Fruit fly (Drosophila melanogaster) whole organism, wandering third instar larva: Measurements from ENCODE around the gene Acp26Aa.

Source experiments
- Abd-B ChIP-seq: fragments of >200 bp; optimal IDR thresholded peaks from 2 replicates; lab custom pipeline; 2017; ENCODE audit warnings: missing biosample characterization, missing genetic modification characterization
- CG32264 ChIP-seq: fragments of 200-800 bp; sonication (Bioruptor generic); optimal IDR thresholded peaks from 2 replicates; lab custom pipeline; 2016; ENCODE audit warnings: missing biosample characterization, missing genetic modification characterization
- CG9705 ChIP-seq: fragments of 200-800 bp; sonication (Bioruptor generic); optimal IDR thresholded peaks from 2 replicates; lab custom pipeline; 2018; ENCODE audit warnings: missing biosample characterization, mild to moderate bottlenecking, missing genetic modification characterization
- CrebA ChIP-seq: fragments of 200-800 bp; sonication (Bioruptor generic); optimal IDR thresholded peaks from 2 replicates; lab custom pipeline; 2016; ENCODE audit warnings: missing biosample characterization, mild to moderate bottlenecking, missing genetic modification characterization, borderline replicate concordance
- Dif ChIP-seq: fragments of 200-275, 200-300 bp; sonication (Bioruptor generic); optimal IDR thresholded peaks from 2 replicates; lab custom pipeline; 2018; ENCODE audit warnings: missing biosample characterization, missing genetic modification characterization; ENCODE audit not compliant: partially characterized antibody
- GATAd ChIP-seq: sonication (Bioruptor generic); optimal IDR thresholded peaks from 2 replicates; lab custom pipeline; 2016; ENCODE audit warnings: missing biosample characterization, missing genetic modification characterization
- HLH106 ChIP-seq: fragments of 200-800 bp; optimal IDR thresholded peaks from 3 replicates; lab custom pipeline; 2019; ENCODE audit warnings: missing biosample characterization, mild to moderate bottlenecking, missing genetic modification characterization, moderate library complexity
- Hnf4 ChIP-seq: fragments of 200-800 bp; sonication (Bioruptor generic); optimal IDR thresholded peaks from 2 replicates; lab custom pipeline; 2016; ENCODE audit warnings: missing biosample characterization, mild to moderate bottlenecking, missing genetic modification characterization
- Hr78 ChIP-seq: fragments of >200 bp; optimal IDR thresholded peaks from 2 replicates; lab custom pipeline; 2017; ENCODE audit warnings: missing biosample characterization, missing genetic modification characterization
- Hr83 ChIP-seq: fragments of 200-300 bp; sonication (Bioruptor generic); optimal IDR thresholded peaks from 2 replicates; lab custom pipeline; 2016; ENCODE audit warnings: missing biosample characterization, mild to moderate bottlenecking, missing genetic modification characterization, moderate library complexity; ENCODE audit not compliant: poor library complexity, severe bottlenecking
- Mio ChIP-seq: sonication (Bioruptor generic); optimal IDR thresholded peaks from 2 replicates; lab custom pipeline; 2016; ENCODE audit warnings: missing biosample characterization, missing genetic modification characterization
- Myc ChIP-seq: fragments of >200 bp; optimal IDR thresholded peaks from 2 replicates; lab custom pipeline; 2017
- N ChIP-seq: fragments of >200 bp; optimal IDR thresholded peaks from 2 replicates; lab custom pipeline; 2018; ENCODE audit warnings: missing biosample characterization, missing external identifiers, missing genetic modification characterization
- OdsH ChIP-seq: fragments of 200-800 bp; sonication (Bioruptor generic); optimal IDR thresholded peaks from 2 replicates; lab custom pipeline; 2016; ENCODE audit warnings: missing biosample characterization, mild to moderate bottlenecking, missing genetic modification characterization
- Rel ChIP-seq, 2 experiments: fragments of 200-800 bp; sonication (Bioruptor generic) in 1 of 2; optimal IDR thresholded peaks; 2 replicates in 1 of 2; 3 replicates in 1 of 2; lab custom pipeline; 2016 to 2019; ENCODE audit warnings: mild to moderate bottlenecking in 2 of 2, missing biosample characterization in 2 of 2, missing genetic modification characterization in 2 of 2, moderate library complexity in 1 of 2
- Sp1 ChIP-seq: fragments of 200-800 bp; sonication (Bioruptor generic); optimal IDR thresholded peaks from 3 replicates; lab custom pipeline; 2019; ENCODE audit warnings: missing biosample characterization, mild to moderate bottlenecking, missing genetic modification characterization, moderate library complexity
- Vsx2 ChIP-seq: fragments of 200-300, 225-300 bp; sonication (Bioruptor generic); optimal IDR thresholded peaks from 2 replicates; lab custom pipeline; 2018; ENCODE audit warnings: missing biosample characterization, missing genetic modification characterization; ENCODE audit not compliant: partially characterized antibody
- br ChIP-seq: fragments of 200-800 bp; sonication (Bioruptor generic); optimal IDR thresholded peaks from 2 replicates; lab custom pipeline; 2016; ENCODE audit warnings: missing biosample characterization, missing genetic modification characterization
- brk ChIP-seq: fragments of 200-800 bp; sonication (Bioruptor generic); optimal IDR thresholded peaks from 2 replicates; lab custom pipeline; 2016; ENCODE audit warnings: missing biosample characterization, mild to moderate bottlenecking, missing genetic modification characterization
- dl ChIP-seq, 2 experiments: fragments of 175-275, 200-275 bp in 1 of 2; fragments of 200-275 bp in 1 of 2; sonication (Bioruptor generic); optimal IDR thresholded peaks; lab custom pipeline; 2018; ENCODE audit warnings: mild to moderate bottlenecking in 2 of 2, missing biosample characterization in 2 of 2, missing genetic modification characterization in 2 of 2, moderate library complexity in 2 of 2; ENCODE audit not compliant: partially characterized antibody in 2 of 2, insufficient read depth in 1 of 2
- dmrt93B ChIP-seq: fragments of 200-800 bp; sonication (Bioruptor generic); optimal IDR thresholded peaks from 2 replicates; lab custom pipeline; 2018; ENCODE audit warnings: missing biosample characterization, mild to moderate bottlenecking, missing genetic modification characterization
- dsf ChIP-seq: sonication (Bioruptor generic); optimal IDR thresholded peaks from 2 replicates; lab custom pipeline; 2016; ENCODE audit warnings: missing biosample characterization, missing genetic modification characterization, borderline replicate concordance
- ey ChIP-seq: fragments of 200-800 bp; sonication (Bioruptor generic); optimal IDR thresholded peaks from 2 replicates; lab custom pipeline; 2016; ENCODE audit warnings: missing biosample characterization, missing genetic modification characterization
- foxo ChIP-seq, 2 experiments: fragments of 200-800 bp; sonication (Bioruptor generic); optimal IDR thresholded peaks; 2 replicates in 1 of 2; 3 replicates in 1 of 2; lab custom pipeline; 2016 to 2017; ENCODE audit warnings: missing biosample characterization in 2 of 2, missing genetic modification characterization in 2 of 2
- fru ChIP-seq: fragments of 200-800 bp; sonication (Bioruptor generic); optimal IDR thresholded peaks from 3 replicates; lab custom pipeline; 2016; ENCODE audit warnings: missing biosample characterization, mild to moderate bottlenecking, missing genetic modification characterization
- h ChIP-seq: fragments of 200-800 bp; sonication (Bioruptor generic); optimal IDR thresholded peaks from 3 replicates; lab custom pipeline; 2016; ENCODE audit warnings: missing biosample characterization, mild to moderate bottlenecking, missing genetic modification characterization
- lola ChIP-seq: fragments of >200 bp; optimal IDR thresholded peaks from 2 replicates; lab custom pipeline; 2017; ENCODE audit warnings: missing biosample characterization, missing genetic modification characterization
- psq ChIP-seq: fragments of 200-800 bp; sonication (Bioruptor generic); optimal IDR thresholded peaks from 3 replicates; lab custom pipeline; 2017; ENCODE audit warnings: missing biosample characterization, mild to moderate bottlenecking, missing genetic modification characterization, moderate library complexity
- sage ChIP-seq: fragments of 200-800 bp; sonication (Bioruptor generic); optimal IDR thresholded peaks from 2 replicates; lab custom pipeline; 2016; ENCODE audit warnings: missing biosample characterization, mild to moderate bottlenecking, missing genetic modification characterization
- sv ChIP-seq: fragments of 200-800 bp; sonication (Bioruptor generic); optimal IDR thresholded peaks from 3 replicates; lab custom pipeline; 2016; ENCODE audit warnings: missing biosample characterization, missing genetic modification characterization
- usp ChIP-seq: fragments of >200 bp; optimal IDR thresholded peaks from 2 replicates; lab custom pipeline; 2017; ENCODE audit warnings: missing biosample characterization, missing genetic modification characterization
- woc ChIP-seq: sonication (Bioruptor generic); optimal IDR thresholded peaks from 2 replicates; lab custom pipeline; 2016; ENCODE audit warnings: missing biosample characterization, mild to moderate bottlenecking, missing genetic modification characterization

Gene Acp26Aa

dm6 chr2L:5894533-5894932 lies 837 bp upstream of the Acp26Aa start:
- TF ChIP-seq Hr83 (GFP tag; lab: Kevin White, UChicago): no peak
- TF ChIP-seq Abd-B (GFP tag; lab: Kevin White, UChicago): no peak
- TF ChIP-seq OdsH: no peak
- no peak for TF ChIP-seq N (GFP tag; lab: Kevin White, UChicago)
- TF ChIP-seq GATAd: no peak
- TF ChIP-seq sage (GFP tag; lab: Kevin White, UChicago): no peak
- no peak for TF ChIP-seq ey (GFP tag; lab: Kevin White, UChicago)
- no peak for TF ChIP-seq dl (GFP tag; optimal IDR thresholded peaks at IDR 0.05; lab: Kevin White, UChicago; ENCODE audit: insufficient read depth in 1 of 2, partially characterized antibody in 2 of 2)
- TF ChIP-seq Myc: no peak
- TF ChIP-seq CG9705 (GFP tag; lab: Kevin White, UChicago): no peak
- TF ChIP-seq brk (GFP tag; lab: Kevin White, UChicago): no peak
- TF ChIP-seq foxo (GFP tag; optimal IDR thresholded peaks at IDR 0.05; lab: Kevin White, UChicago): no peak
- no peak for TF ChIP-seq Hr78
- no peak for TF ChIP-seq Dif (GFP tag; lab: Kevin White, UChicago)
- no peak for TF ChIP-seq lola (GFP tag; lab: Kevin White, UChicago)
- no peak for TF ChIP-seq psq (GFP tag; lab: Kevin White, UChicago)
- no peak for TF ChIP-seq sv (GFP tag; lab: Kevin White, UChicago)
- TF ChIP-seq dmrt93B: no peak
- TF ChIP-seq woc: no peak

DNA sequence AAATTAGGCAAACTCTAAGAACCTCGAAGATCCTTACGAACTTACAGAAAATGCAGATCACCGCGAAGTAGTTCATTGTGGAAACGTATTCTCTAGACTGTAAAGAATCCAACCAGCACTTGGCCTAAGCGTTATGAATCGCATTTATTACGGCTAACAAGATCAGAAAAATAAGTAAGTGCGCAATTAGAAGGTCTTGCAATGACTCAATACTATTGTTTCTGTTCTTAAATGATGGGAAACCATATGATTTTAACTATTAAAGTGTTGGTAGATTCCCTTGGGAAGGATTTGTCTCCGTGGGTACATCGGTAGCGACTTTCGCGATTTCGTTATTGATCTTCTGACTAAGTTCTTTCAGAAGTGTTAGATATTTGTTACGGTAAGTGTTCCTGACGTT lies 934 bp downstream of the Acp26Aa start, which contains the start of gene Acp26Ab:
Gene Acp26Ab (minus strand): TSS at position 101 of the 400 bp plus-strand sequence.
- TF ChIP-seq CrebA (GFP tag; lab: Kevin White, UChicago) (no peak), lola (GFP tag; lab: Kevin White, UChicago) (no peak), Hnf4 (GFP tag; lab: Kevin White, UChicago) (no peak)

dm6 chr2L:5890556-5890955 lies 3.1 kb downstream of the Acp26Aa start:
- TF ChIP-seq foxo (GFP tag; optimal IDR thresholded peaks at IDR 0.05; lab: Kevin White, UChicago) (no peak), br (GFP tag; lab: Kevin White, UChicago) (no peak), Dif (GFP tag; lab: Kevin White, UChicago) (no peak), psq (GFP tag; lab: Kevin White, UChicago) (no peak), sv (GFP tag; lab: Kevin White, UChicago) (no peak), Rel (GFP tag; optimal IDR thresholded peaks at IDR 0.05; lab: Kevin White, UChicago) (no peak), Rel (tag; optimal IDR thresholded peaks at IDR 0.05; lab: Kevin White, UChicago) (no peak), h (GFP tag; lab: Kevin White, UChicago) (no peak), Sp1 (GFP tag; lab: Kevin White, UChicago) (no peak), ey (GFP tag; lab: Kevin White, UChicago) (no peak), Hnf4 (GFP tag; lab: Kevin White, UChicago) (no peak), usp (GFP tag; lab: Kevin White, UChicago) (no peak), brk (GFP tag; lab: Kevin White, UChicago) (no peak), sage (GFP tag; lab: Kevin White, UChicago) (no peak), Mio (GFP tag; lab: Kevin White, UChicago) (no peak), Vsx2 (no peak), dmrt93B (no peak), lola (GFP tag; lab: Kevin White, UChicago) (no peak)

dm6 chr2L:5886955-5887354 lies 6.7 kb downstream of the Acp26Aa start:
- TF ChIP-seq h (GFP tag; lab: Kevin White, UChicago) (no peak), N (GFP tag; lab: Kevin White, UChicago) (no peak), Hnf4 (GFP tag; lab: Kevin White, UChicago) (no peak), CrebA (GFP tag; lab: Kevin White, UChicago) (no peak), woc (no peak), Sp1 (GFP tag; lab: Kevin White, UChicago) (no peak), fru (GFP tag; lab: Kevin White, UChicago) (no peak)

DNA sequence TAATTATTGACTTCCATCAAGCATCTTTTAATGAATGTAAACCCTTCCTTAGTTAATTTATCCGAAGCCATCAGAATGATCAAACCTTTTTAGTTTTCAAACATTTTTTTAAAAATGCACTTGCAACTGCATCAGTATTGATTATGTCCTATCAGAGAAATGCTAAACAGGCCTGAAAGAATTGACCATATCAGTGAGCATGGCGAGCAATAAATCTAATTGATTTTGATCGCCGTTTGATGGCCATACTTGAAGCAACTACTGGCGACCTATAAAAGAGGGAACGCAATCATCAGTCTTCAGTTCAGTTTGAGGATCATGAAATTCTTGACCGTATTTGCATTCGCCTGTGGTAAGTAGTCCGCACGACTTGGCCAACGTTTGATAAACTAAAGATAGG lies 8.0 kb downstream of the Acp26Aa start, which contains the start of gene CG9029:
Gene CG9029 (plus strand): TSS at position 301 of the 400 bp plus-strand sequence.
- TF ChIP-seq foxo (GFP tag; optimal IDR thresholded peaks at IDR 0.05; lab: Kevin White, UChicago) (no peak), Mio (GFP tag; lab: Kevin White, UChicago) (no peak), brk (GFP tag; lab: Kevin White, UChicago) (no peak), dsf (GFP tag; lab: Kevin White, UChicago) (no peak), fru (GFP tag; lab: Kevin White, UChicago) (no peak), usp (GFP tag; lab: Kevin White, UChicago) (no peak), Myc (no peak), br (GFP tag; lab: Kevin White, UChicago) (no peak), Hr83 (GFP tag; lab: Kevin White, UChicago) (no peak), CG32264 (GFP tag; lab: Kevin White, UChicago) (no peak), CrebA (GFP tag; lab: Kevin White, UChicago) (no peak), Hr78 (no peak), Rel (GFP tag; optimal IDR thresholded peaks at IDR 0.05; lab: Kevin White, UChicago) (no peak), Rel (tag; optimal IDR thresholded peaks at IDR 0.05; lab: Kevin White, UChicago) (no peak), HLH106 (tag; lab: Kevin White, UChicago) (no peak), GATAd (no peak)
- TF ChIP-seq, all 38 proteins: peak for 0
